Fruit fly (Drosophila melanogaster) Kc167 (cell line): ENCODE measurements around the gene CG7912.

Experiments
- Myc ChIP-seq: fragments of >200 bp; optimal IDR thresholded peaks from 2 replicates; lab custom pipeline; 2017; ENCODE audit warnings: missing external identifiers
- psq ChIP-seq: fragments of >200 bp; optimal IDR thresholded peaks from 2 replicates; lab custom pipeline; 2017; ENCODE audit warnings: missing external identifiers
- ttk ChIP-seq: sonication (Bioruptor generic); optimal IDR thresholded peaks from 2 replicates; lab custom pipeline; 2017; ENCODE audit warnings: missing external identifiers

DNA sequence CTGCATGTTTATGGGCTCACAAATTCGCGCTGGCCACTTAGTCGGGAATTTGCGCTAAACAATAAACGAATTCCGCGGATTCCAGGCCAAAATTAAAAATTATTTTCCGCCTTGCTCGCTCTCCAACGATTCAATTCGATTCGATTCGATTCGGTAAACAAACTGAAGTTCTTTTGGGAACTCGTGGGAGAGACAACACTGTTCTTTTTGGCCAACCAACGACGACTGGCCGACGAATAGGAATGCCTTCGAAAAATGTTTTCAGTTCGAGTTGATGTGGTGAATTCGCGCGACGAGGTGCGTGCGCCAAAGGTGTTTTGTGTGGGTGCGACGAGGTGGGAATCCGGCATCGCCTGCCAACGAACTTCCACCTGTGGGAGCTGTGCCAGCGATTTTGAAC lies 42.9 kb upstream of the CG7912 start, which contains the start of gene CG15528:
- TF ChIP-seq psq (lab: Kevin White, UChicago), result no peak
- no peak for TF ChIP-seq Myc (lab: Kevin White, UChicago)
- TF ChIP-seq ttk, result no peak
